Fruit fly (Drosophila melanogaster) ovary, adult (tissue): ENCODE results near the gene wol.

ENCODE experiments used
- CG17801 ChIP-seq: fragments of 200-800 bp; optimal IDR thresholded peaks from 2 replicates; lab custom pipeline; 2019; ENCODE audit warnings: missing biosample characterization, mild to moderate bottlenecking, missing genetic modification characterization, moderate library complexity; ENCODE audit not compliant: partially characterized antibody

The wol gene

dm6 chr2L:8293449-8293848 lies 9.3 kb downstream of the wol start:
- TF ChIP-seq CG17801 (GFP tag; lab: Kevin White, UChicago): no peak

- TF ChIP-seq CG17801 (GFP tag; lab: Kevin White, UChicago): no peak
Observed at dm6 chr2L:8292159-8292887, 10.5 kb downstream of the wol start.

- TF ChIP-seq CG17801 (GFP tag; lab: Kevin White, UChicago): no peak
Observed at dm6 chr2L:8290653-8291233, 12.0 kb downstream of the wol start.

- TF ChIP-seq CG17801 (GFP tag; lab: Kevin White, UChicago): no peak
Observed at dm6 chr2L:8290092-8290424, 12.7 kb downstream of the wol start.

- no peak for TF ChIP-seq CG17801 (GFP tag; lab: Kevin White, UChicago)
Observed at dm6 chr2L:8289352-8290091, 13.3 kb downstream of the wol start.

- TF ChIP-seq CG17801 (GFP tag; lab: Kevin White, UChicago): no peak
Observed at dm6 chr2L:8288087-8288486, 14.7 kb downstream of the wol start.

- no peak for TF ChIP-seq CG17801 (GFP tag; lab: Kevin White, UChicago)
Observed at dm6 chr2L:8286595-8286994, 16.2 kb downstream of the wol start.

dm6 chr2L:8284913-8285619 lies 17.7 kb downstream of the wol start:
- no peak for TF ChIP-seq CG17801 (GFP tag; lab: Kevin White, UChicago)

dm6 chr2L:8281872-8282271 lies 20.9 kb downstream of the wol start:
- no peak for TF ChIP-seq CG17801 (GFP tag; lab: Kevin White, UChicago)

dm6 chr2L:8280225-8280624 lies 22.6 kb downstream of the wol start:
- no peak for TF ChIP-seq CG17801 (GFP tag; lab: Kevin White, UChicago)

dm6 chr2L:8279400-8280065 lies 23.3 kb downstream of the wol start:
- no peak for TF ChIP-seq CG17801 (GFP tag; lab: Kevin White, UChicago)

dm6 chr2L:8277561-8278201 lies 25.1 kb downstream of the wol start:
- peak; percentile 95 for TF ChIP-seq CG17801 (GFP tag; lab: Kevin White, UChicago)

- no peak for TF ChIP-seq CG17801 (GFP tag; lab: Kevin White, UChicago)
Observed at dm6 chr2L:8276880-8277279, 25.9 kb downstream of the wol start.

dm6 chr2L:8276287-8276686 lies 26.5 kb downstream of the wol start:
- TF ChIP-seq CG17801 (GFP tag; lab: Kevin White, UChicago): no peak
